Worm (Caenorhabditis elegans) whole organism, mixed stage, embryonic: ENCODE measurements around the gene osm-12.

Source experiments
- M03D4.4 ChIP-seq: sonication (generic microtip); optimal IDR thresholded peaks from 2 replicates; lab custom pipeline; 2017; ENCODE audit warnings: mild to moderate bottlenecking, missing genetic modification characterization, missing compliant biosample characterization
- bed-3 ChIP-seq: fragments of 200-800 bp; sonication (Bioruptor generic); optimal IDR thresholded peaks from 3 replicates; lab custom pipeline; 2018; ENCODE audit warnings: mild to moderate bottlenecking, missing genetic modification characterization, moderate library complexity, missing compliant biosample characterization
- blmp-1 ChIP-seq: fragments of 150-350 bp; optimal IDR thresholded peaks from 2 replicates; lab custom pipeline; 2014; ENCODE audit warnings: missing biosample characterization, missing genetic modification characterization
- ceh-39 ChIP-seq: fragments of 150-350 bp; optimal IDR thresholded peaks from 2 replicates; lab custom pipeline; 2014; ENCODE audit warnings: missing biosample characterization, missing genetic modification characterization
- ceh-43 ChIP-seq: fragments of 200-800 bp; sonication (Bioruptor generic); optimal IDR thresholded peaks from 2 replicates; lab custom pipeline; 2018; ENCODE audit warnings: mild to moderate bottlenecking, missing genetic modification characterization, moderate library complexity, missing compliant biosample characterization
- ceh-83 ChIP-seq: fragments of 200-800 bp; sonication (Bioruptor generic); optimal IDR thresholded peaks from 2 replicates; lab custom pipeline; 2018; ENCODE audit warnings: mild to moderate bottlenecking, missing genetic modification characterization, missing compliant biosample characterization
- ces-1 ChIP-seq: fragments of 150-350 bp; optimal IDR thresholded peaks from 2 replicates; lab custom pipeline; 2014; ENCODE audit warnings: missing biosample characterization, missing genetic modification reagents, missing genetic modification characterization
- cnd-1 ChIP-seq: fragments of 200-800 bp; sonication (Bioruptor generic); optimal IDR thresholded peaks from 2 replicates; lab custom pipeline; 2018; ENCODE audit warnings: mild to moderate bottlenecking, missing genetic modification characterization, missing compliant biosample characterization
- drap-1 ChIP-seq: fragments of 200-800 bp; sonication (Bioruptor generic); optimal IDR thresholded peaks from 3 replicates; lab custom pipeline; 2018; ENCODE audit warnings: mild to moderate bottlenecking, missing genetic modification characterization, missing compliant biosample characterization
- elt-1 ChIP-seq: sonication (generic microtip); optimal IDR thresholded peaks from 2 replicates; lab custom pipeline; 2017; ENCODE audit warnings: missing genetic modification characterization, mild to moderate bottlenecking, missing compliant biosample characterization, antibody characterized with exemption, moderate library complexity, borderline replicate concordance; ENCODE audit not compliant: insufficient read depth
- elt-3 ChIP-seq: fragments of 150-350 bp; optimal IDR thresholded peaks from 2 replicates; lab custom pipeline; 2014; ENCODE audit warnings: missing biosample characterization, missing genetic modification characterization
- flh-1 ChIP-seq: fragments of 200-800 bp; sonication (Bioruptor generic); optimal IDR thresholded peaks from 2 replicates; lab custom pipeline; 2018; ENCODE audit warnings: mild to moderate bottlenecking, missing genetic modification characterization, moderate library complexity, missing compliant biosample characterization
- ham-2 ChIP-seq: fragments of 200-800 bp; sonication (Bioruptor generic); optimal IDR thresholded peaks from 2 replicates; lab custom pipeline; 2018; ENCODE audit warnings: mild to moderate bottlenecking, missing genetic modification characterization, missing compliant biosample characterization
- hlh-1 ChIP-seq: fragments of 150-350 bp; optimal IDR thresholded peaks from 2 replicates; lab custom pipeline; 2014; ENCODE audit warnings: missing biosample characterization, missing genetic modification reagents, missing genetic modification characterization
- lin-13 ChIP-seq: fragments of 150-350 bp; optimal IDR thresholded peaks from 2 replicates; lab custom pipeline; 2014; ENCODE audit warnings: missing biosample characterization, missing genetic modification characterization
- lin-32 ChIP-seq: fragments of 200-800 bp; sonication (Bioruptor generic); optimal IDR thresholded peaks from 2 replicates; lab custom pipeline; 2018; ENCODE audit warnings: mild to moderate bottlenecking, missing genetic modification characterization, missing compliant biosample characterization
- lsy-2 ChIP-seq: fragments of 150-350 bp; optimal IDR thresholded peaks from 2 replicates; lab custom pipeline; 2014; ENCODE audit warnings: missing biosample characterization, missing genetic modification characterization
- mab-5 ChIP-seq: fragments of 150-350 bp; optimal IDR thresholded peaks from 2 replicates; lab custom pipeline; 2014; ENCODE audit warnings: missing biosample characterization, missing genetic modification characterization
- mep-1 ChIP-seq: fragments of 150-350 bp; optimal IDR thresholded peaks from 2 replicates; lab custom pipeline; 2017; ENCODE audit warnings: missing biosample characterization, missing genetic modification reagents, missing genetic modification characterization, inconsistent platforms
- mls-2 ChIP-seq: sonication (generic microtip); optimal IDR thresholded peaks from 2 replicates; lab custom pipeline; 2016; ENCODE audit warnings: mild to moderate bottlenecking, missing genetic modification characterization, moderate library complexity, missing compliant biosample characterization
- nhr-12 ChIP-seq: fragments of 150-350 bp; optimal IDR thresholded peaks from 2 replicates; lab custom pipeline; 2014; ENCODE audit warnings: missing biosample characterization, missing genetic modification characterization
- nhr-2 ChIP-seq: fragments of 150-350 bp; optimal IDR thresholded peaks from 2 replicates; lab custom pipeline; 2014; ENCODE audit warnings: missing biosample characterization, missing genetic modification characterization
- nhr-237 ChIP-seq: fragments of 150-350 bp; optimal IDR thresholded peaks from 2 replicates; lab custom pipeline; 2014; ENCODE audit warnings: missing biosample characterization, missing genetic modification characterization
- nhr-28 ChIP-seq: fragments of 150-350 bp; optimal IDR thresholded peaks from 2 replicates; lab custom pipeline; 2014; ENCODE audit warnings: missing biosample characterization, missing genetic modification characterization
- nhr-76 ChIP-seq: sonication (generic microtip); optimal IDR thresholded peaks from 2 replicates; lab custom pipeline; 2017; ENCODE audit warnings: missing biosample characterization, missing genetic modification characterization
- pha-4 ChIP-seq: fragments of 150-350 bp; optimal IDR thresholded peaks from 2 replicates; lab custom pipeline; 2018; ENCODE audit warnings: missing biosample characterization, missing genetic modification reagents, missing genetic modification characterization
- sem-2 ChIP-seq: fragments of 200-800 bp; sonication (Bioruptor generic); optimal IDR thresholded peaks from 2 replicates; lab custom pipeline; 2018; ENCODE audit warnings: mild to moderate bottlenecking, missing genetic modification characterization, missing compliant biosample characterization
- snpc-4 ChIP-seq: fragments of 150-350 bp; optimal IDR thresholded peaks from 2 replicates; lab custom pipeline; 2014; ENCODE audit warnings: missing biosample characterization, missing genetic modification characterization
- sptf-1 ChIP-seq: sonication (generic microtip); optimal IDR thresholded peaks from 2 replicates; lab custom pipeline; 2017; ENCODE audit warnings: mild to moderate bottlenecking, missing genetic modification characterization, moderate library complexity, missing compliant biosample characterization
- tbx-8 ChIP-seq: fragments of 200-800 bp; sonication (Bioruptor generic); optimal IDR thresholded peaks from 2 replicates; lab custom pipeline; 2018; ENCODE audit warnings: mild to moderate bottlenecking, missing genetic modification characterization, moderate library complexity, missing compliant biosample characterization
- unc-120 ChIP-seq: sonication (generic microtip); optimal IDR thresholded peaks from 2 replicates; lab custom pipeline; 2017; ENCODE audit warnings: missing genetic modification characterization, missing compliant biosample characterization; ENCODE audit not compliant: poor library complexity, severe bottlenecking
- unc-39 ChIP-seq: fragments of 150-350 bp; optimal IDR thresholded peaks from 2 replicates; lab custom pipeline; 2014; ENCODE audit warnings: missing biosample characterization, missing genetic modification characterization
- unc-62 ChIP-seq: fragments of 150-350 bp; optimal IDR thresholded peaks from 2 replicates; lab custom pipeline; 2014; ENCODE audit warnings: missing biosample characterization, missing genetic modification reagents, missing genetic modification characterization
- zip-8 ChIP-seq: fragments of 150-350 bp; optimal IDR thresholded peaks from 2 replicates; lab custom pipeline; 2014; ENCODE audit warnings: missing biosample characterization, missing genetic modification characterization
- ztf-11 ChIP-seq: fragments of 150-350 bp; optimal IDR thresholded peaks from 2 replicates; lab custom pipeline; 2014; ENCODE audit warnings: missing biosample characterization, missing genetic modification characterization

osm-12 gene

ce11 chrIII:12202437-12202836 lies at the start of gene osm-12:
Gene osm-12 (minus strand): TSS chrIII:12202537.
- TF ChIP-seq ceh-39 (tag; lab: Kevin White, UChicago), result no peak
- no peak for TF ChIP-seq snpc-4 (tag; lab: Kevin White, UChicago)
- no peak for TF ChIP-seq lin-32 (GFP tag; lab: Kevin White, UChicago)
- no peak for TF ChIP-seq zip-8 (tag; lab: Kevin White, UChicago)
- no peak for TF ChIP-seq ces-1 (GFP tag; lab: Kevin White, UChicago)
- TF ChIP-seq mep-1 (tag; lab: Kevin White, UChicago), result no peak
- TF ChIP-seq blmp-1 (tag; lab: Kevin White, UChicago), result no peak
- no peak for TF ChIP-seq mls-2
- TF ChIP-seq ztf-11, result no peak
- no peak for TF ChIP-seq sptf-1 (tag; lab: Kevin White, UChicago)
- TF ChIP-seq unc-62 (GFP tag; lab: Kevin White, UChicago), result no peak
- TF ChIP-seq lsy-2 (tag; lab: Kevin White, UChicago), result no peak
- TF ChIP-seq nhr-12 (tag; lab: Kevin White, UChicago), result no peak
- no peak for TF ChIP-seq ham-2 (GFP tag; lab: Kevin White, UChicago)
- no peak for TF ChIP-seq ceh-83
- no peak for TF ChIP-seq bed-3 (GFP tag; lab: Kevin White, UChicago)
- no peak for TF ChIP-seq ceh-43 (GFP tag; lab: Kevin White, UChicago)
- no peak for TF ChIP-seq drap-1

ce11 chrIII:12251178-12251577 lies 48.8 kb upstream of the osm-12 start:
- TF ChIP-seq nhr-28 (tag; lab: Kevin White, UChicago) (no peak), ceh-83 (no peak), nhr-76 (tag; lab: Kevin White, UChicago) (no peak), elt-1 (no peak), pha-4 (no peak), sptf-1 (tag; lab: Kevin White, UChicago) (no peak), lin-32 (GFP tag; lab: Kevin White, UChicago) (no peak)

DNA sequence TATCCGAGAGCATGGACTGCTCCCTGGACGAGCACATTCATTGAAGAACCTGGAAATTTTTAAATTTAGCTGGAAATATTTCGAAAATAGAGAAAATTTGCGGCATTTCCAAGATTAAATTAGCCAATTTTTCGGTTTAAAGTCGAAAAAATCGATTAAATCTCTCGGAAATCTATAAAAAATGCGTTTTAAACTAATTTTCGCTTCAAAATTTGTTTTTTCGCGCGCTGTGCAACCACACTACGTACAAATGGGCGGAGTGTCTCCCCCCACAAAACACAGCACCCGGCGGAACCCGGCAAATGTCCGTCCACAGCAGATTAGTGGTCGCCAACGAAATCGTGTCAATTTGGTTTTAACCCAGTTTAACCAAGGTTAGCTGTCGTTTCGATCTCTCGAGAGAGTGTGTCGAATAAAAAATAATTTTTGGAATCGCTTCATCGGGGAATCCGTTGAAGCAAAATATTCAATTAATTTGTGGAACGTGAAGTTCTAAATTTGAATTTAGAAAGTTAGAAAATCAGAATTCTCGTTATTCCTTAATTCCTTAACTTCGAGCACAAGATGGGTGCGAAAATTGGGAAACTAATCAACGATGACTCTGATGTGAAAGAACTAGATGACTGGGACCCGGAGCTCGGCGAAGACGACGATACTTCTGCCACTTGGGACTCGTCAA lies 47.9 kb upstream of the osm-12 start, which contains the start of the genes tim-1 and Y75B8A.23:
Gene tim-1, minus strand, starts transcription at position 51 of the 679 bp plus-strand sequence.
Gene Y75B8A.23, plus strand, starts transcription at position 547 of the 679 bp plus-strand sequence.
- TF ChIP-seq ceh-39 (tag; lab: Kevin White, UChicago) (peak; percentile 87), pha-4 (peak; percentile 76), nhr-2 (tag; lab: Kevin White, UChicago) (peak; percentile 16), lin-13 (peak; percentile 90), cnd-1 (tag; lab: Kevin White, UChicago) (peak; percentile 68), drap-1 (peak; percentile 76), lsy-2 (tag; lab: Kevin White, UChicago) (peak; percentile 66), hlh-1 (tag; lab: Kevin White, UChicago) (peak; percentile 22), ztf-11 (no peak), M03D4.4 (peak; percentile 49), tbx-8 (GFP tag; lab: Kevin White, UChicago) (peak; percentile 60), ceh-43 (GFP tag; lab: Kevin White, UChicago) (peak; percentile 24), ces-1 (GFP tag; lab: Kevin White, UChicago) (peak; percentile 92), blmp-1 (tag; lab: Kevin White, UChicago) (no peak), bed-3 (GFP tag; lab: Kevin White, UChicago) (no peak), unc-62 (GFP tag; lab: Kevin White, UChicago) (peak; percentile 59), unc-39 (tag; lab: Kevin White, UChicago) (no peak), nhr-12 (tag; lab: Kevin White, UChicago) (peak; percentile 28), nhr-28 (tag; lab: Kevin White, UChicago) (no peak), unc-120 (tag; lab: Kevin White, UChicago) (peak; percentile 36), lin-32 (GFP tag; lab: Kevin White, UChicago) (no peak), zip-8 (tag; lab: Kevin White, UChicago) (no peak), snpc-4 (tag; lab: Kevin White, UChicago) (no peak), sem-2 (GFP tag; lab: Kevin White, UChicago) (peak; percentile 25), mls-2 (peak; percentile 55), nhr-237 (tag; lab: Kevin White, UChicago) (peak; percentile 85), mab-5 (tag; lab: Kevin White, UChicago) (no peak), flh-1 (GFP tag; lab: Kevin White, UChicago) (no peak), mep-1 (tag; lab: Kevin White, UChicago) (peak; percentile 93), elt-1 (no peak), ham-2 (GFP tag; lab: Kevin White, UChicago) (peak; percentile 44), ceh-83 (peak; percentile 69), sptf-1 (tag; lab: Kevin White, UChicago) (peak; percentile 63), nhr-76 (tag; lab: Kevin White, UChicago) (no peak), elt-3 (tag; lab: Kevin White, UChicago) (peak; percentile 69)
